Worm (Caenorhabditis elegans) whole organism, L3 larva: ENCODE data around the gene Y53C12A.6.
A peak's percentile ranks its signal among the peaks of the same experiment; 100 is the strongest.

ENCODE experiments used
- aly-2 ChIP-seq: fragments of 150-350 bp; optimal IDR thresholded peaks from 2 replicates; lab custom pipeline; 2014; ENCODE audit warnings: missing biosample characterization, missing genetic modification characterization
- ama-1 ChIP-seq: fragments of 150-350 bp; optimal IDR thresholded peaks from 2 replicates; lab custom pipeline; 2018
- elt-1 ChIP-seq: fragments of 150-350 bp; optimal IDR thresholded peaks from 2 replicates; lab custom pipeline; 2014; ENCODE audit warnings: missing biosample characterization, missing genetic modification characterization
- elt-3 ChIP-seq, 3 experiments: fragments of 150-350 bp in 1 of 3; sonication (generic microtip) in 2 of 3; optimal IDR thresholded peaks; 2 replicates in 2 of 3; 4 replicates in 1 of 3; lab custom pipeline; 2014 to 2017; ENCODE audit warnings: missing biosample characterization in 3 of 3, missing genetic modification characterization in 3 of 3
- eor-1 ChIP-seq, 2 experiments: fragments of 150-350 bp; optimal IDR thresholded peaks; 2 replicates each; lab custom pipeline; 2014 to 2018; ENCODE audit warnings: missing biosample characterization in 2 of 2, missing genetic modification characterization in 2 of 2
- fkh-10 ChIP-seq: sonication (generic microtip); optimal IDR thresholded peaks from 2 replicates; lab custom pipeline; 2017; ENCODE audit warnings: missing biosample characterization, missing genetic modification reagents, missing genetic modification characterization
- lin-39 ChIP-seq: fragments of 150-350 bp; optimal IDR thresholded peaks from 2 replicates; lab custom pipeline; 2018; ENCODE audit warnings: missing biosample characterization, missing genetic modification reagents, missing genetic modification characterization
- mdl-1 ChIP-seq: fragments of 150-350 bp; optimal IDR thresholded peaks from 2 replicates; lab custom pipeline; 2014; ENCODE audit warnings: missing biosample characterization, missing genetic modification characterization
- nhr-77 ChIP-seq: fragments of 150-350 bp; optimal IDR thresholded peaks from 2 replicates; lab custom pipeline; 2014; ENCODE audit warnings: missing biosample characterization, missing genetic modification characterization
- sea-2 ChIP-seq: fragments of 150-350 bp; sonication (generic microtip); optimal IDR thresholded peaks from 4 replicates; lab custom pipeline; 2014; ENCODE audit warnings: missing biosample characterization, missing genetic modification reagents, missing genetic modification characterization
- tbx-2 ChIP-seq: sonication (generic microtip); optimal IDR thresholded peaks from 2 replicates; lab custom pipeline; 2016; ENCODE audit warnings: mild to moderate bottlenecking, missing genetic modification characterization, missing compliant biosample characterization
- unc-62 ChIP-seq: fragments of 150-350 bp; sonication (generic microtip); optimal IDR thresholded peaks from 4 replicates; lab custom pipeline; 2014; ENCODE audit warnings: missing biosample characterization, missing genetic modification reagents, missing genetic modification characterization
- zag-1 ChIP-seq: fragments of 150-350 bp; optimal IDR thresholded peaks from 2 replicates; lab custom pipeline; 2014; ENCODE audit warnings: missing biosample characterization, missing genetic modification characterization
- ztf-4 ChIP-seq: fragments of 150-350 bp; optimal IDR thresholded peaks from 2 replicates; lab custom pipeline; 2014; ENCODE audit warnings: missing biosample characterization, missing genetic modification characterization

DNA sequence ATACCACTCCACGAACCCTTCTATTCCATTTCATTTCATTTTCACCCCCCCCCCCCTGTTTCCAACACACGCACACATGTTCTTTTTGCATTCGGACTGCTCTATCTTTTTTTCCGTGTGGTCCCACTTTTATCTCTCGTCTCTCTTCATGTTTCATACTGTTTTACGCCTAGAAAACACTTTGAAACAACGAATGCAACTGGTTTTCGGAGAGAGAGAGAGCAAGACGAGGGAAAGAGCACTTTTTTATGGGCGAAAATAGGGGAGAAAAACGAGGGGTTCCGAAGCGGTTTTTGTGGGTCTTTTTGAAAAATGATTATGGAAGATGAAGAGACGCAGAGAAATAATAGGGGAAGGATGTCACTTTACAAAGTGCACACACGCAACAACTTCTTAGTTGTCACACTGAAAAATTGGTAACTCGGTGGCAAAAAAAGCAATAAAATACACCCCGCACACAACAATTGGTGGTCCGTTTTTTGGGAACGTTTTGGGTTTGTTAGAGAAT lies 9.4 kb upstream of the Y53C12A.6 start:
- TF ChIP-seq lin-39 (tag; lab: Kevin White, UChicago): peak; percentile 41
- no peak for TF ChIP-seq unc-62
- TF ChIP-seq mdl-1 (tag; lab: Kevin White, UChicago): no peak
- no peak for TF ChIP-seq ztf-4 (tag; lab: Kevin White, UChicago)
- TF ChIP-seq elt-3 (tag; optimal IDR thresholded peaks at IDR 0.05; lab: Kevin White, UChicago): no peak
- TF ChIP-seq elt-1 (tag; lab: Kevin White, UChicago): no peak
- no peak for TF ChIP-seq nhr-77 (tag; lab: Kevin White, UChicago)
- TF ChIP-seq eor-1 (tag; optimal IDR thresholded peaks at IDR 0.05; lab: Kevin White, UChicago): no peak
- no peak for TF ChIP-seq sea-2 (GFP tag; lab: Kevin White, UChicago)
- TF ChIP-seq fkh-10 (GFP tag; lab: Kevin White, UChicago): no peak
- no peak for TF ChIP-seq tbx-2 (tag; lab: Kevin White, UChicago)
- no peak for TF ChIP-seq ama-1 (lab: Kevin White, UChicago)
- no peak for TF ChIP-seq zag-1 (tag; lab: Kevin White, UChicago)
- no peak for TF ChIP-seq aly-2 (tag; lab: Kevin White, UChicago)
